Worm (Caenorhabditis elegans): ENCODE measurements around the gene C01G5.7.

DNA sequence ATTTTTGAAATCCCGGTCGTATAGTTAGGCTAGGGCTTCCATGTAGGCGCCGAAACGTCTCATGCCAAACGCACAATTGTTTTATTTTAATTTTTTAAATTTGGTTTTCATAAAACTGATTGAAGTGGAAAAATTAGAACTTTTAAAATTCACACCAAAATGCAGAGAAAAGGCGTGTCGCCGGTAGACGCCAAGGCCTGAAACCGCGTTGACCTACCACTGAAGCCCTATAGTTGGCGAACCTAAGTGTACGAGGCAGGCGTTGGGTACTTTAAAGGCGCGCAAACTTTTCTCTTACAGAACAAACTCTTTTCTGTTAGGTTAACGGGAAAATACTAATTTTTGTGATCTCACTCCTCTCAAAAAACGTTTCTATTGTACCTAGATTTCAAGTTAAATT, 24.7 kb upstream of the C01G5.7 start, which contains the start of gene Y73B6BL.44:
- TF ChIP-seq ama-1 (optimal IDR thresholded peaks at IDR 0.05) (no peak), nhr-12 (tag; optimal IDR thresholded peaks at IDR 0.05) (no peak), tbx-2 (tag; optimal IDR thresholded peaks at IDR 0.05) (no peak), nhr-23 (tag; optimal IDR thresholded peaks at IDR 0.05) (no peak), pqm-1 (tag; optimal IDR thresholded peaks at IDR 0.05) (no peak), pha-4 (tag; optimal IDR thresholded peaks at IDR 0.05) (no peak), snpc-4 (tag; optimal IDR thresholded peaks at IDR 0.05) (no peak), elt-3 (tag; optimal IDR thresholded peaks at IDR 0.05) (no peak), egl-27 (tag; optimal IDR thresholded peaks at IDR 0.05) (no peak), nhr-25 (tag; optimal IDR thresholded peaks at IDR 0.05) (no peak), nfya-1 (tag; optimal IDR thresholded peaks at IDR 0.05; ENCODE audit: insufficient read depth) (no peak)

Data from whole organism, L3 larva.